Worm (Caenorhabditis elegans): ENCODE results near the gene F53A3.7.

DNA sequence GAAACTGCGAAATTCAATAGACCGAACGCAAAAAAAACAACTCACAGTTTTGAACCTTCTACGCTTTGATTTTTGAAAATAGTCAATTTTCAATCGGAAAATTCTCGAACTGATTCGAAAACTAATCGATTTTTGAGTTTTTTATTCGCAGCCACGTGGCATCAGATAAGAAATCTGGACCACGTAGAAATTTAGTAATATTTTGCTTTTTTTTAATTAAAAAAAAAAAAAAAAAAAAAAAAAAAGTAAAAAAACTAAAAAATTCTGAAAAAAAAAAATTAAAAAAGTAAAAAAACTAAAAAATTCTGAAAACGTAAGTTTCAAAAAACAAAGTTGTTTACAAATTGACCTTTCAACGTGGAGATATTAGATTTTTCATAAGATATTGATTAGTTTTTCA, 25.3 kb downstream of the F53A3.7 start, which contains the start of gene R155.3:
- TF ChIP-seq lsy-2 (tag; optimal IDR thresholded peaks at IDR 0.05), result no peak
- TF ChIP-seq unc-62 (GFP tag; optimal IDR thresholded peaks at IDR 0.05), result no peak
- no peak for TF ChIP-seq nhr-12 (tag; optimal IDR thresholded peaks at IDR 0.05)
- TF ChIP-seq nhr-2 (tag; optimal IDR thresholded peaks at IDR 0.05), result no peak

All from whole organism, mixed stage, embryonic.